Worm (Caenorhabditis elegans): Measurements from ENCODE around the gene F16H6.10.

DNA sequence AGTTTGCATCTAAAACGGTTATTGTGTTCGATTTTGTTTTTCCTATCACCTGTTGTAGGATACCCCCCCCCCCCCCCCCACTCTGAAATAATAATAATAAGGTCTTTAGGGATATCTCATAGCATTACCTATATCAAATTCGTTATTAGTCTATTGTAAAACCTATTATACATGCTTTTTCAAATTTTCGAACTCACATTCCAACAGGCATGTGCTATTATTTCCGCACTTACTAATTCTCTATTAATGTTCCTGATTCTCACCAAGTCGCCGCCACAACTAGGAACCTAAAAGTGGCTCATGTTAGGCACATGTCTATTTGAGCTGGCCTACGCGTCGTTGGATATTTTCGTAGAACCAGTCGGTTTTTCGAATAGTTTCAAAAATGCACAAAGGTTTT lies 46.1 kb upstream of the F16H6.10 start, which contains the start of gene Y37H2C.4:
- no peak for TF ChIP-seq ceh-19 (GFP tag; optimal IDR thresholded peaks at IDR 0.05)
- TF ChIP-seq pha-2 (tag; optimal IDR thresholded peaks at IDR 0.05) = no peak
- TF ChIP-seq ama-1 (optimal IDR thresholded peaks at IDR 0.05) = no peak
- TF ChIP-seq rnt-1 (tag; optimal IDR thresholded peaks at IDR 0.05) = no peak
- TF ChIP-seq ets-4 (tag; optimal IDR thresholded peaks at IDR 0.05) = no peak
- TF ChIP-seq sox-2 (GFP tag; IDR thresholded peaks at IDR 0.05) = no peak
- TF ChIP-seq nfya-1 (tag; optimal IDR thresholded peaks at IDR 0.05) = no peak
- TF ChIP-seq ceh-30 (tag; optimal IDR thresholded peaks at IDR 0.05) = no peak
- TF ChIP-seq ceh-45 (GFP tag; IDR thresholded peaks at IDR 0.05) = no peak
- TF ChIP-seq fkh-10 (GFP tag; optimal IDR thresholded peaks at IDR 0.05) = no peak
- TF ChIP-seq pha-4 (tag; optimal IDR thresholded peaks at IDR 0.05) = no peak
- TF ChIP-seq ceh-18 (tag; optimal IDR thresholded peaks at IDR 0.05) = no peak

All from whole organism, late embryonic.